Worm (Caenorhabditis elegans) whole organism, L2 larva: ENCODE results near the gene H38K22.9.

ENCODE experiments used
- F13H6.1 ChIP-seq: sonication (generic microtip); optimal IDR thresholded peaks from 2 replicates; lab custom pipeline; 2016; ENCODE audit warnings: missing genetic modification characterization, missing compliant biosample characterization
- blmp-1 ChIP-seq: sonication (generic microtip); optimal IDR thresholded peaks from 2 replicates; lab custom pipeline; 2017; ENCODE audit warnings: missing genetic modification characterization, mild to moderate bottlenecking, missing compliant biosample characterization, antibody characterized with exemption, moderate library complexity; ENCODE audit not compliant: insufficient read depth
- ceh-82 ChIP-seq: fragments of 150-350 bp; optimal IDR thresholded peaks from 2 replicates; lab custom pipeline; 2014; ENCODE audit warnings: missing biosample characterization, missing genetic modification characterization
- lsy-2 ChIP-seq, 2 experiments: fragments of 150-350 bp in 1 of 2; sonication (generic microtip) in 1 of 2; optimal IDR thresholded peaks; 2 replicates each; lab custom pipeline; 2014 to 2017; ENCODE audit warnings: missing biosample characterization in 2 of 2, missing genetic modification characterization in 2 of 2
- snpc-4 ChIP-seq: fragments of 150-350 bp; optimal IDR thresholded peaks from 2 replicates; lab custom pipeline; 2014; ENCODE audit warnings: missing biosample characterization, missing genetic modification characterization
- unc-39 ChIP-seq: fragments of 150-350 bp; optimal IDR thresholded peaks from 2 replicates; lab custom pipeline; 2014; ENCODE audit warnings: missing biosample characterization, missing genetic modification characterization

- TF ChIP-seq ceh-82 (tag; lab: Kevin White, UChicago) (no peak), F13H6.1 (tag; lab: Kevin White, UChicago) (no peak), unc-39 (tag; lab: Kevin White, UChicago) (no peak), lsy-2 (tag; optimal IDR thresholded peaks at IDR 0.05; lab: Kevin White, UChicago) (no peak), snpc-4 (no peak), blmp-1 (tag; lab: Kevin White, UChicago) (no peak)
Observed at ce11 chrIII:4300989-4301498, 22.9 kb upstream of the H38K22.9 start, which contains the start of gene R10E4.11.
